Fruit fly (Drosophila melanogaster) whole organism, embryonic: ENCODE measurements around the gene SkpA.
A peak's percentile ranks its signal among the peaks of the same experiment; 100 is the strongest.

Experiments
- CG10274 ChIP-seq: fragments of 200-800 bp; sonication (Bioruptor generic); optimal IDR thresholded peaks from 3 replicates; lab custom pipeline; 2017; ENCODE audit warnings: missing biosample characterization, mild to moderate bottlenecking, missing genetic modification characterization
- CG11398 ChIP-seq: fragments of 200-800 bp; sonication (Bioruptor generic); optimal IDR thresholded peaks from 2 replicates; lab custom pipeline; 2016; ENCODE audit warnings: missing biosample characterization, missing genetic modification characterization
- CG11695 ChIP-seq: fragments of 200-800 bp; sonication (Bioruptor generic); IDR thresholded peaks from 3 replicates; pipeline ENCODE4 v1.3.6; 2022; ENCODE audit warnings: missing biosample characterization, missing genetic modification characterization
- CG13123 ChIP-seq: fragments of 200-800 bp; sonication (Bioruptor generic); optimal IDR thresholded peaks from 2 replicates; lab custom pipeline; 2016; ENCODE audit warnings: missing biosample characterization, missing genetic modification characterization
- CG1529 ChIP-seq: fragments of 200-800 bp; sonication (Bioruptor generic); optimal IDR thresholded peaks from 3 replicates; lab custom pipeline; 2018; ENCODE audit warnings: missing biosample characterization, missing genetic modification characterization
- CG1603 ChIP-seq: fragments of 200-800 bp; sonication (Bioruptor generic); optimal IDR thresholded peaks from 2 replicates; lab custom pipeline; 2019; ENCODE audit warnings: missing biosample characterization, mild to moderate bottlenecking, missing genetic modification characterization, moderate library complexity
- CG16779 ChIP-seq: fragments of 200-800 bp; sonication (Bioruptor generic); IDR thresholded peaks from 2 replicates; pipeline ENCODE4 v1.3.6; 2022; ENCODE audit warnings: missing biosample characterization, missing genetic modification characterization
- CG17186 ChIP-seq: fragments of 200-800 bp; sonication (Bioruptor generic); optimal IDR thresholded peaks from 3 replicates; lab custom pipeline; 2017; ENCODE audit warnings: missing biosample characterization, missing genetic modification reagents, missing genetic modification characterization
- CG17385 ChIP-seq: fragments of 200-800 bp; sonication (Bioruptor generic); optimal IDR thresholded peaks from 3 replicates; lab custom pipeline; 2018; ENCODE audit warnings: missing biosample characterization, mild to moderate bottlenecking, missing genetic modification characterization
- CG2116 ChIP-seq: fragments of 200-800 bp; sonication (Bioruptor generic); optimal IDR thresholded peaks from 3 replicates; lab custom pipeline; 2018; ENCODE audit warnings: missing biosample characterization, mild to moderate bottlenecking, missing genetic modification characterization
- CG2199 ChIP-seq: fragments of 200-800 bp; sonication (Bioruptor generic); IDR thresholded peaks from 3 replicates; pipeline ENCODE4 v1.3.6; 2022; ENCODE audit warnings: missing biosample characterization, missing genetic modification characterization
- CG30403 ChIP-seq: fragments of 200-800 bp; sonication (Bioruptor generic); optimal IDR thresholded peaks from 3 replicates; lab custom pipeline; 2016; ENCODE audit warnings: missing biosample characterization, missing genetic modification characterization
- CG4854 ChIP-seq: fragments of 200-800 bp; sonication (Bioruptor generic); optimal IDR thresholded peaks from 2 replicates; lab custom pipeline; 2016; ENCODE audit warnings: missing biosample characterization, missing genetic modification characterization, inconsistent platforms
- CG5953 ChIP-seq: fragments of 200-800 bp; sonication (Bioruptor generic); IDR thresholded peaks from 2 replicates; pipeline ENCODE4 v1.3.6; 2022; ENCODE audit warnings: missing biosample characterization, missing genetic modification characterization
- CG6254 ChIP-seq: fragments of 200-800 bp; sonication (Bioruptor generic); optimal IDR thresholded peaks from 3 replicates; lab custom pipeline; 2017; ENCODE audit warnings: mild to moderate bottlenecking, missing biosample characterization, missing genetic modification reagents, missing genetic modification characterization
- CG7928 ChIP-seq: fragments of 200-800 bp; sonication (Bioruptor generic); optimal IDR thresholded peaks from 2 replicates; lab custom pipeline; 2017; ENCODE audit warnings: missing biosample characterization, mild to moderate bottlenecking, missing genetic modification characterization
- E2f1 ChIP-seq: fragments of 200-800 bp; sonication (Bioruptor generic); IDR thresholded peaks from 2 replicates; pipeline ENCODE4 v1.3.6; 2022; ENCODE audit warnings: missing biosample characterization, missing genetic modification characterization
- Fer3 ChIP-seq: fragments of 200-800 bp; sonication (Bioruptor generic); optimal IDR thresholded peaks from 2 replicates; lab custom pipeline; 2018; ENCODE audit warnings: missing biosample characterization, mild to moderate bottlenecking, missing genetic modification characterization, moderate library complexity
- HLH4C ChIP-seq: fragments of 200-800 bp; sonication (Bioruptor generic); IDR thresholded peaks from 3 replicates; pipeline ENCODE4 v1.3.6; 2022; ENCODE audit warnings: missing biosample characterization, missing genetic modification characterization; ENCODE audit not compliant: partially characterized antibody
- Mes4 ChIP-seq: fragments of 200-800 bp; sonication (Bioruptor generic); optimal IDR thresholded peaks from 2 replicates; lab custom pipeline; 2016; ENCODE audit warnings: missing biosample characterization, missing genetic modification characterization
- Mrtf ChIP-seq: fragments of 200-800 bp; sonication (Bioruptor generic); IDR thresholded peaks from 3 replicates; pipeline ENCODE4 v1.3.6; 2022; ENCODE audit warnings: missing biosample characterization, missing genetic modification characterization
- NFAT ChIP-seq: fragments of 200-800 bp; sonication (Bioruptor generic); IDR thresholded peaks from 2 replicates; pipeline ENCODE4 v1.3.6; 2022; ENCODE audit warnings: missing biosample characterization, missing genetic modification characterization
- Pdp1 ChIP-seq, 2 experiments: fragments of 200-800 bp; sonication (Bioruptor generic); optimal IDR thresholded peaks; 3 replicates each; lab custom pipeline; 2016; ENCODE audit warnings: missing biosample characterization in 2 of 2, missing genetic modification characterization in 2 of 2, mild to moderate bottlenecking in 1 of 2, moderate library complexity in 1 of 2
- Scr ChIP-seq: fragments of 200-800 bp; sonication (Bioruptor generic); IDR thresholded peaks from 2 replicates; pipeline ENCODE4 v1.3.6; 2022; ENCODE audit warnings: missing biosample characterization, missing genetic modification characterization; ENCODE audit not compliant: partially characterized antibody
- Six4 ChIP-seq: fragments of 200-800 bp; sonication (Bioruptor generic); optimal IDR thresholded peaks from 2 replicates; lab custom pipeline; 2016; ENCODE audit warnings: missing biosample characterization, missing genetic modification characterization
- Vsx1 ChIP-seq: fragments of 200-800 bp; sonication (Bioruptor generic); optimal IDR thresholded peaks from 2 replicates; lab custom pipeline; 2017; ENCODE audit warnings: missing biosample characterization, mild to moderate bottlenecking, missing genetic modification characterization, missing genetic modification reagents
- al ChIP-seq: fragments of 200-800 bp; sonication (Bioruptor generic); IDR thresholded peaks from 2 replicates; pipeline ENCODE4 v1.3.6; 2022; ENCODE audit warnings: missing biosample characterization, missing genetic modification characterization
- bigmax ChIP-seq: fragments of 200-800 bp; sonication (Bioruptor generic); optimal IDR thresholded peaks from 2 replicates; lab custom pipeline; 2018; ENCODE audit warnings: missing biosample characterization, mild to moderate bottlenecking, missing genetic modification characterization
- dimm ChIP-seq: fragments of 200-800 bp; sonication (Bioruptor generic); IDR thresholded peaks from 2 replicates; pipeline ENCODE4 v1.3.6; 2022; ENCODE audit warnings: missing biosample characterization, missing genetic modification characterization
- fd102C ChIP-seq: fragments of 200-800 bp; sonication (Bioruptor generic); optimal IDR thresholded peaks from 2 replicates; lab custom pipeline; 2018; ENCODE audit warnings: missing biosample characterization, mild to moderate bottlenecking, missing genetic modification characterization, moderate library complexity
- ftz-f1 ChIP-seq: fragments of 200-800 bp; sonication (Bioruptor generic); optimal IDR thresholded peaks from 2 replicates; lab custom pipeline; 2016; ENCODE audit warnings: missing biosample characterization, missing genetic modification characterization
- gcm ChIP-seq: fragments of 200-800 bp; sonication (Bioruptor generic); optimal IDR thresholded peaks from 2 replicates; lab custom pipeline; 2019; ENCODE audit warnings: missing biosample characterization, mild to moderate bottlenecking, missing genetic modification characterization, moderate library complexity
- hb ChIP-seq: fragments of 200-800 bp; sonication (Bioruptor generic); IDR thresholded peaks from 3 replicates; pipeline ENCODE4 v1.3.6; 2022; ENCODE audit warnings: missing biosample characterization, missing genetic modification characterization; ENCODE audit not compliant: partially characterized antibody
- hth ChIP-seq: fragments of >200 bp; optimal IDR thresholded peaks from 2 replicates; lab custom pipeline; 2017; ENCODE audit warnings: inconsistent platforms
- inv ChIP-seq: fragments of 200-800 bp; sonication (Bioruptor generic); IDR thresholded peaks from 2 replicates; pipeline ENCODE4 v1.3.6; 2022; ENCODE audit warnings: missing biosample characterization, missing genetic modification characterization; ENCODE audit not compliant: partially characterized antibody
- kay ChIP-seq: fragments of 200-800 bp; sonication (Bioruptor generic); optimal IDR thresholded peaks from 2 replicates; lab custom pipeline; 2016; ENCODE audit warnings: missing biosample characterization, missing genetic modification characterization
- mirr ChIP-seq: fragments of 200-800 bp; sonication (Bioruptor generic); optimal IDR thresholded peaks from 3 replicates; lab custom pipeline; 2018; ENCODE audit warnings: missing biosample characterization, mild to moderate bottlenecking, missing genetic modification characterization
- oc ChIP-seq: fragments of 200-800 bp; sonication (Bioruptor generic); optimal IDR thresholded peaks from 2 replicates; lab custom pipeline; 2018; ENCODE audit warnings: missing biosample characterization, mild to moderate bottlenecking, missing genetic modification characterization, moderate library complexity
- odd ChIP-seq: fragments of 200-800 bp; sonication (Bioruptor generic); optimal IDR thresholded peaks from 2 replicates; lab custom pipeline; 2017; ENCODE audit warnings: missing biosample characterization, mild to moderate bottlenecking, missing genetic modification characterization
- pb ChIP-seq: fragments of 200-800 bp; sonication (Bioruptor generic); optimal IDR thresholded peaks from 3 replicates; lab custom pipeline; 2016; ENCODE audit warnings: missing biosample characterization, missing genetic modification characterization
- peb ChIP-seq: fragments of 200-800 bp; sonication (Bioruptor generic); IDR thresholded peaks from 2 replicates; pipeline ENCODE4 v1.3.6; 2022; ENCODE audit warnings: missing biosample characterization, missing genetic modification characterization
- pfk ChIP-seq: fragments of 200-800 bp; sonication (Bioruptor generic); optimal IDR thresholded peaks from 2 replicates; lab custom pipeline; 2018; ENCODE audit warnings: missing biosample characterization, mild to moderate bottlenecking, missing genetic modification characterization, moderate library complexity
- pnt ChIP-seq: fragments of 200-800 bp; sonication (Bioruptor generic); optimal IDR thresholded peaks from 3 replicates; lab custom pipeline; 2016; ENCODE audit warnings: missing biosample characterization, missing genetic modification characterization
- prd ChIP-seq, 3 experiments: fragments of >200 bp in 2 of 3; fragments of 200-800 bp in 1 of 3; sonication (Bioruptor generic) in 1 of 3; optimal IDR thresholded peaks in 2 of 3; IDR thresholded peaks in 1 of 3; 2 replicates in 2 of 3; 3 replicates in 1 of 3; pipeline versions ENCODE4 v1.3.6 to Lab custom; 2017 to 2022; ENCODE audit warnings: missing biosample characterization in 1 of 3, missing genetic modification characterization in 1 of 3
- run ChIP-seq: fragments of 200-800 bp; sonication (Bioruptor generic); optimal IDR thresholded peaks from 3 replicates; lab custom pipeline; 2018; ENCODE audit warnings: missing biosample characterization, mild to moderate bottlenecking, missing genetic modification characterization
- stwl ChIP-seq: fragments of 200-800 bp; sonication (Bioruptor generic); optimal IDR thresholded peaks from 3 replicates; lab custom pipeline; 2018; ENCODE audit warnings: missing biosample characterization, mild to moderate bottlenecking, missing genetic modification characterization, moderate library complexity
- tin ChIP-seq: fragments of 200-800 bp; sonication (Bioruptor generic); optimal IDR thresholded peaks from 3 replicates; lab custom pipeline; 2016; ENCODE audit warnings: missing biosample characterization, missing genetic modification characterization
- twi ChIP-seq: fragments of 200-800 bp; optimal IDR thresholded peaks from 2 replicates; lab custom pipeline; 2019; ENCODE audit warnings: missing biosample characterization, mild to moderate bottlenecking, missing genetic modification characterization, moderate library complexity
- vfl ChIP-seq: fragments of 200-800 bp; sonication (Bioruptor generic); optimal IDR thresholded peaks from 2 replicates; lab custom pipeline; 2016; ENCODE audit warnings: missing biosample characterization, missing genetic modification characterization

SkpA gene

DNA sequence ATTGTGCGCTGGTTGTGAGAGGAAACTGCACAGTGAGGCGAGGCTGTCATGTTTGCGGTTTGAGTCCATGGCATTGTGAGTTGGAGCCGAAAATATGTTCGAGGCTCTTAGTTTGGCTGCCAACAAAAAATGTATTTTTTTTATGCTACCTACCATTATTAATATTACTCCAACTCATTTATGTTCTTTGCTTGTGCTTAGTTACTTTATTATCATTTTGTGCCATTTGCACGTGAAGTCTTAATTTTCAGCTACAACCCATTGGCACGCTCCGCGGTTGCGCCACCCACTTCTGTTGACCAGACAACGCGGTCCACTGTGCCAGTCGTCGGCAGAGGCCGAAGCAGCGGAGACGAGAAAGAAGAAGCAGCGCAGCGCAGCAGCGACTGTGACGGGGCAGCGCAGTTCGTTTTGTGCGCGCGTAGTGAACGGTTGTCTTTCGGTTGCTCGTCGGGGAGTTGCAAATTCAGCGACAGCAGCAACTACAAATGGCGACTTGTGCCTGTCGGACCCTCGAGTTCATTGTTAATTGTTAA lies 30.6 kb downstream of the SkpA start, which contains the start of gene sdk (continued):
- TF ChIP-seq CG11695 (GFP tag; lab: Robert Waterston, UW) (peak; percentile 92), Fer3 (tag; lab: Kevin White, UChicago) (peak; percentile 80), Mrtf (peak; percentile 78; the same call in 2 of the 3 replicates), CG11398 (GFP tag; lab: Kevin White, UChicago) (peak; percentile 93), vfl (peak; percentile 76), HLH4C (peak; percentile 53; the same call in 2 of the 3 replicates), CG2116 (GFP tag; lab: Kevin White, UChicago) (peak; percentile 79), E2f1 (peak; percentile 86), Pdp1 (GFP tag; optimal IDR thresholded peaks at IDR 0.05; lab: Kevin White, UChicago) (peak; percentile 93 to 94), CG17186 (GFP tag; lab: Kevin White, UChicago) (peak; percentile 81), CG10274 (GFP tag; lab: Kevin White, UChicago) (peak; percentile 77), CG2199 (GFP tag; lab: Robert Waterston, UW) (peak; percentile 58; the same call in 1 of the 3 replicates), fd102C (GFP tag; lab: Kevin White, UChicago) (peak; percentile 62), CG17385 (peak; percentile 96), bigmax (GFP tag; lab: Kevin White, UChicago) (peak; percentile 6), NFAT (GFP tag; lab: Robert Waterston, UW) (peak; percentile 68), pnt (GFP tag; lab: Kevin White, UChicago) (peak; percentile 93), Mes4 (GFP tag; lab: Kevin White, UChicago) (peak; percentile 91), gcm (GFP tag; lab: Kevin White, UChicago) (peak; percentile 93), stwl (no peak), CG7928 (GFP tag; lab: Kevin White, UChicago) (peak; percentile 50), hth (lab: Kevin White, UChicago) (no peak), twi (tag; lab: Kevin White, UChicago) (peak; percentile 80), prd (optimal IDR thresholded peaks at IDR 0.05; lab: Kevin White, UChicago) (no peak), prd (GFP tag; IDR thresholded peaks at IDR 0.05; lab: Robert Waterston, UW) (peak; percentile 92), dimm (0 out of 2 replicates have a peak, but pooled peaks have one; percentile 4), CG1603 (tag; lab: Kevin White, UChicago) (peak; percentile 83), CG5953 (GFP tag; lab: Robert Waterston, UW) (peak; percentile 86), mirr (peak; percentile 79), run (tag; lab: Kevin White, UChicago) (peak; percentile 90), oc (tag; lab: Kevin White, UChicago) (peak; percentile 81), pfk (GFP tag; lab: Kevin White, UChicago) (peak; percentile 39), CG16779 (GFP tag; lab: Robert Waterston, UW) (no peak), Scr (GFP tag; lab: Robert Waterston, UW) (peak; percentile 59; the same call in 1 of the 2 replicates), CG13123 (GFP tag; lab: Kevin White, UChicago) (peak; percentile 69), odd (GFP tag; lab: Kevin White, UChicago) (peak; percentile 93), al (GFP tag; lab: Robert Waterston, UW) (peak; percentile 84), pb (GFP tag; lab: Kevin White, UChicago) (peak; percentile 87), Six4 (GFP tag; lab: Kevin White, UChicago) (peak; percentile 91), CG1529 (peak; percentile 95), kay (GFP tag; lab: Kevin White, UChicago) (peak; percentile 56), hb (GFP tag; lab: Robert Waterston, UW) (peak; percentile 74; the same call in 2 of the 3 replicates), peb (peak; percentile 76), CG4854 (peak; percentile 76), CG30403 (GFP tag; lab: Kevin White, UChicago) (peak; percentile 95), tin (peak; percentile 92), Vsx1 (peak; percentile 84), CG6254 (peak; percentile 85), inv (GFP tag; lab: Robert Waterston, UW) (peak; percentile 59), ftz-f1 (GFP tag; lab: Kevin White, UChicago) (peak; percentile 73)
